Worm (Caenorhabditis elegans): ENCODE data around the gene pqn-89.
A peak's percentile ranks its signal among the peaks of the same experiment; 100 is the strongest.

The pqn-89 gene

DNA sequence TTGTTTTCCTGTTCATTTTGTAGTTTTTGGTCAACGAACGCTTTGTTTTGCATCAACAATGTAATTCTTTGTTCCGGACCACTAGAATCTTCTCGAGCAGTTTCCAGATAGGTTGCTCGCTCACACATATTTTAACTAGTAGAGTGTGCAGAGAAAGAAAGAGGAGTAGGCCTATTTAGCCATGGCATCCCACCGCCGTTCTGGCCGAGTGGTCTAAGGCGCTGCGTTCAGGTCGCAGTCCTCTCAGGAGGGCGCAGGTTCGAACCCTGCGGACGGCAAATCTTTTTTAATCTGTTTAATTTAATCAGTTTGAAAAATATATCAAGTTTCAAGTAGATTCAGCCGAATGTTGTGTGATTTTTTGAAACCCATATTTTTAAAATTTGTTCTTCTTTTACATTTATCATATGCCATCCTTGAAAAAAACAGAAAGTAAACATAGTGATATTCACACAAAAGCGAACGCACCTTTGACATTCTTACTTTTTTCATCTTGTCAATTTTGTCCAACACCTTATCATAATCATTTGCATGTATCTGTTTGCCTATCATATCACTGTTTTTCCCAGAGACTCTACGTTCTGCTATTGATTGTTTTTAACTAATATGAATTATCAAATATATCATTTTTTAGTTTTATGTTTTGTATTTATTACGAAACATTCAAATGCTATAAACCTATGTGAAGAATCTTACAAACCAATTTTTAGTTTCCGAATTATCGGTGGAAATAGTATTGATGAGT, 50.3 kb downstream of the pqn-89 start, which contains the start of gene try-3 (continued):
- TF ChIP-seq ama-1 (optimal IDR thresholded peaks at IDR 0.05) (no peak), pag-3 (tag; optimal IDR thresholded peaks at IDR 0.05; ENCODE audit: borderline replicate concordance, insufficient read depth) (no peak), lin-39 (tag; optimal IDR thresholded peaks at IDR 0.05) (no peak), nhr-12 (tag; optimal IDR thresholded peaks at IDR 0.05) (no peak), C34B4.2 (tag; optimal IDR thresholded peaks at IDR 0.05) (no peak), fos-1 (tag; optimal IDR thresholded peaks at IDR 0.05) (no peak), nhr-85 (tag) (peak; percentile 68), nhr-84 (tag; optimal IDR thresholded peaks at IDR 0.05) (no peak), fkh-8 (tag; optimal IDR thresholded peaks at IDR 0.05) (peak; percentile 82), ceh-82 (tag; optimal IDR thresholded peaks at IDR 0.05) (peak; percentile 30 to 70 (median 35)), ets-5 (GFP tag; IDR thresholded peaks at IDR 0.05) (no peak), ceh-8 (GFP tag; optimal IDR thresholded peaks at IDR 0.05) (peak; percentile 55), nhr-47 (tag; optimal IDR thresholded peaks at IDR 0.05) (peak; percentile 75)

DNA sequence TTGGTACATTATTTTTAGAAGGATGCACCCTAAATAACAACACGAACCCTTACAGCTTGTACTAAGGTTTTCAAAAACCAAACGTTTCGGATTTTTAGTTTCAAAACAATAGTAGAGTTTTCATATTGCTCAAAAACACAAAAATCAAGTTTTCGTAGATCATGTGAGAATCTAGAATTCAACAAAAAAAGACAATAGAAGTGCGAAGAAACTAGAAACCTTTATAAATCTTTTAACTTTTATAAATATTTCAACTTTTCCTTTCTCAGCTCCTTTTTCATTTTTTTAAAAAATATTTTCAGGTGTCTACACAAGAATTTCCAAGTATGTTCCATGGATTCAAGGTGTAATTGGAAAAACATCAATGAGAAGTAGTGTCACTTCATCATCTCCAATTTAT, 53.9 kb downstream of the pqn-89 start, which contains the start of gene best-9:
best-9 (plus strand) TSS at position 301 of the 400 bp plus-strand sequence.
- TF ChIP-seq ceh-8 (GFP tag; optimal IDR thresholded peaks at IDR 0.05) (no peak), C16A3.4 (tag; optimal IDR thresholded peaks at IDR 0.05) (no peak), ztf-11 (tag; optimal IDR thresholded peaks at IDR 0.05) (no peak), ceh-90 (tag; optimal IDR thresholded peaks at IDR 0.05) (no peak), pag-3 (tag; optimal IDR thresholded peaks at IDR 0.05; ENCODE audit: borderline replicate concordance, insufficient read depth) (no peak), elt-3 (tag; optimal IDR thresholded peaks at IDR 0.05) (no peak), lin-14 (GFP tag; optimal IDR thresholded peaks at IDR 0.05) (no peak), aly-2 (tag; optimal IDR thresholded peaks at IDR 0.05) (no peak), sptf-1 (tag; optimal IDR thresholded peaks at IDR 0.05) (no peak), hpl-2 (GFP tag; optimal IDR thresholded peaks at IDR 0.05) (no peak), nhr-19 (GFP tag; conservative IDR thresholded peaks at IDR 0.05) (no peak), snpc-4 (tag; optimal IDR thresholded peaks at IDR 0.05) (no peak)

Data from whole organism, L1 larva.